Worm (Caenorhabditis elegans) whole organism, L4 larva: ENCODE results near the gene oac-1.

Experiments used
- daf-12 ChIP-seq: fragments of 150-350 bp; optimal IDR thresholded peaks from 2 replicates; lab custom pipeline; 2014; ENCODE audit warnings: missing biosample characterization, missing genetic modification reagents, missing genetic modification characterization
- hif-1 ChIP-seq, 2 experiments: sonication (generic microtip); optimal IDR thresholded peaks; 2 replicates each; lab custom pipeline; 2016 to 2017; ENCODE audit warnings: missing compliant biosample characterization in 2 of 2, missing genetic modification characterization in 2 of 2, missing genetic modification reagents in 2 of 2, missing genotype in 2 of 2, mild to moderate bottlenecking in 1 of 2
- nhr-11 ChIP-seq: fragments of 150-350 bp; optimal IDR thresholded peaks from 2 replicates; lab custom pipeline; 2014; ENCODE audit warnings: missing biosample characterization, missing genetic modification characterization
- nhr-111 ChIP-seq: fragments of 200-800 bp; sonication (Bioruptor generic); optimal IDR thresholded peaks from 2 replicates; lab custom pipeline; 2018; ENCODE audit warnings: mild to moderate bottlenecking, missing genetic modification characterization, missing compliant biosample characterization
- nhr-77 ChIP-seq: fragments of 150-350 bp; optimal IDR thresholded peaks from 2 replicates; lab custom pipeline; 2014; ENCODE audit warnings: missing biosample characterization, missing genetic modification characterization
- pqm-1 ChIP-seq: sonication (generic microtip); optimal IDR thresholded peaks from 2 replicates; lab custom pipeline; 2017; ENCODE audit warnings: missing biosample characterization, missing genetic modification characterization
- skn-1 ChIP-seq: fragments of 150-350 bp; optimal IDR thresholded peaks from 2 replicates; lab custom pipeline; 2014; ENCODE audit warnings: missing biosample characterization, missing genetic modification characterization
- unc-39 ChIP-seq: sonication (generic microtip); optimal IDR thresholded peaks from 2 replicates; lab custom pipeline; 2017; ENCODE audit warnings: missing biosample characterization, missing genetic modification characterization
- ztf-11 ChIP-seq: fragments of 150-350 bp; optimal IDR thresholded peaks from 2 replicates; lab custom pipeline; 2014; ENCODE audit warnings: missing biosample characterization, missing genetic modification characterization

ce11 chrV:19555869-19556268 lies at the start of gene oac-1:
- TF ChIP-seq hif-1 (tag; optimal IDR thresholded peaks at IDR 0.05; lab: Kevin White, UChicago) = no peak
- TF ChIP-seq daf-12 (tag; lab: Kevin White, UChicago) = no peak
- no peak for TF ChIP-seq nhr-77 (tag; lab: Kevin White, UChicago)
- no peak for TF ChIP-seq ztf-11 (tag; lab: Kevin White, UChicago)
- no peak for TF ChIP-seq pqm-1 (tag; lab: Kevin White, UChicago)
- TF ChIP-seq nhr-11 (tag; lab: Kevin White, UChicago) = no peak
- no peak for TF ChIP-seq unc-39
- TF ChIP-seq skn-1 (tag; lab: Kevin White, UChicago) = no peak
- no peak for TF ChIP-seq nhr-111 (GFP tag; lab: Kevin White, UChicago)
